Worm (Caenorhabditis elegans): ENCODE data around the gene srlf-26.

DNA sequence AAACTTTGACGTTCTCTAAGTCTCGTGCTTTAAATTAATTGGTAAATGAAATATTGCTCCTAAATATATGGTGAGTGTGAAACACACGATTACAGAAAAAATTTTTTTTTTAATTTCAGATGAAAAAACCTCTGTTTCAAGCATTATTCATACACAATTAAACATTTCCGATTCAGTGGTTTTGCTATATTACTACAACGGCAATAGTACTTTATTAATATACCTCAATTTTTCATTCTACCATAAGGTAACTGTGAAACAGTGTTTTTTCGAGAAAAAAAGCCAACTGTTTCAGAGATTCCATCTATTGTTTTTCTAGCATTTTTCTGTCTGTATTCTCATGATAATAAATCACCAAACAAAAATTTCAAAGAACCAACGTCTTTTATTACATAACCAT, 22.1 kb downstream of the srlf-26 start:
- TF ChIP-seq him-1 (tag; optimal IDR thresholded peaks at IDR 0.05) (no peak), W03F9.2 (tag; optimal IDR thresholded peaks at IDR 0.05) (no peak), dao-5 (tag; optimal IDR thresholded peaks at IDR 0.05) (no peak)
